Worm (Caenorhabditis elegans) whole organism, L1 larva: ENCODE measurements around the gene tag-123.

Source experiments
- C16A3.4 ChIP-seq: fragments of 150-350 bp; optimal IDR thresholded peaks from 2 replicates; lab custom pipeline; 2014; ENCODE audit warnings: missing biosample characterization, missing genetic modification characterization
- F16B12.6 ChIP-seq: fragments of 150-350 bp; optimal IDR thresholded peaks from 2 replicates; lab custom pipeline; 2014; ENCODE audit warnings: missing biosample characterization, missing genetic modification characterization
- Y116A8C.19 ChIP-seq: sonication (generic microtip); optimal IDR thresholded peaks from 2 replicates; lab custom pipeline; 2016; ENCODE audit warnings: missing compliant biosample characterization, missing genetic modification characterization, borderline replicate concordance
- aha-1 ChIP-seq: fragments of 150-350 bp; optimal IDR thresholded peaks from 2 replicates; lab custom pipeline; 2014; ENCODE audit warnings: missing biosample characterization, missing genetic modification characterization
- alr-1 ChIP-seq: fragments of 200-800 bp; sonication (Bioruptor generic); optimal IDR thresholded peaks from 2 replicates; lab custom pipeline; 2018; ENCODE audit warnings: borderline replicate concordance, mild to moderate bottlenecking, missing genetic modification characterization, missing compliant biosample characterization
- aly-2 ChIP-seq: fragments of 150-350 bp; optimal IDR thresholded peaks from 2 replicates; lab custom pipeline; 2014; ENCODE audit warnings: missing biosample characterization, missing genetic modification characterization
- ama-1 ChIP-seq: fragments of 150-350 bp; optimal IDR thresholded peaks from 2 replicates; lab custom pipeline; 2014
- blmp-1 ChIP-seq: fragments of 150-350 bp; optimal IDR thresholded peaks from 2 replicates; lab custom pipeline; 2014; ENCODE audit warnings: missing biosample characterization, missing genetic modification characterization
- ceh-8 ChIP-seq: fragments of 200-800 bp; sonication (Bioruptor generic); optimal IDR thresholded peaks from 2 replicates; lab custom pipeline; 2018; ENCODE audit warnings: mild to moderate bottlenecking, missing genetic modification characterization, moderate library complexity, missing compliant biosample characterization
- ceh-88 ChIP-seq: fragments of 200-800 bp; sonication (Bioruptor generic); IDR thresholded peaks from 2 replicates; pipeline ENCODE4 v1.3.6; 2022; ENCODE audit warnings: missing genetic modification characterization, missing compliant biosample characterization
- ceh-90 ChIP-seq: sonication (generic microtip); optimal IDR thresholded peaks from 2 replicates; lab custom pipeline; 2016; ENCODE audit warnings: missing genetic modification characterization, missing compliant biosample characterization
- dpl-1 ChIP-seq, 3 experiments: fragments of 150-350 bp in 2 of 3; sonication (generic microtip) in 1 of 3; optimal IDR thresholded peaks; 2 replicates each; lab custom pipeline; 2014 to 2017; ENCODE audit warnings: missing biosample characterization in 3 of 3, missing genetic modification characterization in 3 of 3, missing genetic modification reagents in 3 of 3
- dsc-1 ChIP-seq: sonication (generic microtip); optimal IDR thresholded peaks from 2 replicates; lab custom pipeline; 2016; ENCODE audit warnings: mild to moderate bottlenecking, missing genetic modification characterization, missing compliant biosample characterization
- egl-13 ChIP-seq: sonication (generic microtip); optimal IDR thresholded peaks from 2 replicates; lab custom pipeline; 2016; ENCODE audit warnings: missing genotype, missing genetic modification reagents, missing genetic modification characterization, missing compliant biosample characterization
- elt-2 ChIP-seq: sonication (generic microtip); optimal IDR thresholded peaks from 2 replicates; lab custom pipeline; 2016; ENCODE audit warnings: missing genetic modification characterization, mild to moderate bottlenecking, inconsistent platforms, missing compliant biosample characterization, missing genetic modification reagents
- elt-3 ChIP-seq, 6 experiments: fragments of 150-350 bp in 1 of 6; sonication (generic microtip); optimal IDR thresholded peaks; 2 replicates each; lab custom pipeline; 2017 to 2018; ENCODE audit warnings: missing biosample characterization in 6 of 6, missing genetic modification characterization in 6 of 6, inconsistent platforms in 1 of 6
- ets-5 ChIP-seq: fragments of 200-800 bp; sonication (Bioruptor generic); IDR thresholded peaks from 2 replicates; pipeline ENCODE4 v1.3.6; 2022; ENCODE audit warnings: missing genetic modification characterization, missing compliant biosample characterization
- fkh-10 ChIP-seq: sonication (generic microtip); optimal IDR thresholded peaks from 2 replicates; lab custom pipeline; 2017; ENCODE audit warnings: missing biosample characterization, missing genetic modification reagents, missing genetic modification characterization
- fkh-4 ChIP-seq: sonication (generic microtip); optimal IDR thresholded peaks from 2 replicates; lab custom pipeline; 2016; ENCODE audit warnings: missing compliant biosample characterization, missing genetic modification characterization, borderline replicate concordance
- fkh-8 ChIP-seq: sonication (generic microtip); optimal IDR thresholded peaks from 2 replicates; lab custom pipeline; 2016; ENCODE audit warnings: mild to moderate bottlenecking, missing genetic modification characterization, missing compliant biosample characterization
- fos-1 ChIP-seq: fragments of 150-350 bp; optimal IDR thresholded peaks from 2 replicates; lab custom pipeline; 2014; ENCODE audit warnings: missing biosample characterization, missing genetic modification characterization
- grh-1 ChIP-seq: fragments of 200-800 bp; sonication (Bioruptor generic); IDR thresholded peaks from 2 replicates; pipeline ENCODE4 v1.3.6; 2022; ENCODE audit warnings: missing genetic modification reagents, missing genetic modification characterization, missing compliant biosample characterization
- hlh-4 ChIP-seq: sonication (generic microtip); optimal IDR thresholded peaks from 2 replicates; lab custom pipeline; 2016; ENCODE audit warnings: mild to moderate bottlenecking, missing genetic modification characterization, missing compliant biosample characterization
- hpl-2 ChIP-seq: fragments of 150-350 bp; optimal IDR thresholded peaks from 2 replicates; lab custom pipeline; 2014; ENCODE audit warnings: missing biosample characterization, missing genetic modification reagents, missing genetic modification characterization
- lin-13 ChIP-seq: fragments of 150-350 bp; optimal IDR thresholded peaks from 2 replicates; lab custom pipeline; 2014; ENCODE audit warnings: missing biosample characterization, missing genetic modification reagents, missing genetic modification characterization
- lin-14 ChIP-seq: fragments of 200-800 bp; sonication (Bioruptor generic); optimal IDR thresholded peaks from 2 replicates; lab custom pipeline; 2018; ENCODE audit warnings: mild to moderate bottlenecking, missing genetic modification characterization, moderate library complexity, missing compliant biosample characterization
- lin-15B ChIP-seq: fragments of 150-350 bp; sonication (generic microtip); optimal IDR thresholded peaks from 3 replicates; lab custom pipeline; 2014; ENCODE audit warnings: missing biosample characterization, missing genetic modification characterization
- lin-35 ChIP-seq, 2 experiments: fragments of 150-350 bp; optimal IDR thresholded peaks; 2 replicates each; lab custom pipeline; 2014; ENCODE audit warnings: missing biosample characterization in 2 of 2, missing genetic modification characterization in 2 of 2, missing genetic modification reagents in 2 of 2
- lsy-2 ChIP-seq, 2 experiments: fragments of 150-350 bp; optimal IDR thresholded peaks; 2 replicates each; lab custom pipeline; 2014; ENCODE audit warnings: missing biosample characterization in 2 of 2, missing genetic modification characterization in 2 of 2
- mab-9 ChIP-seq: fragments of 200-800 bp; sonication (Bioruptor generic); IDR thresholded peaks from 2 replicates; pipeline ENCODE4 v1.3.6; 2022; ENCODE audit warnings: missing genetic modification reagents, missing genetic modification characterization, missing compliant biosample characterization
- mdl-1 ChIP-seq, 2 experiments: fragments of 150-350 bp; optimal IDR thresholded peaks; 2 replicates each; lab custom pipeline; 2014 to 2017; ENCODE audit warnings: missing biosample characterization in 2 of 2, missing genetic modification characterization in 2 of 2, inconsistent platforms in 1 of 2
- mep-1 ChIP-seq: fragments of 150-350 bp; optimal IDR thresholded peaks from 2 replicates; lab custom pipeline; 2014; ENCODE audit warnings: missing biosample characterization, missing genetic modification characterization
- nhr-11 ChIP-seq: fragments of 150-350 bp; optimal IDR thresholded peaks from 2 replicates; lab custom pipeline; 2014; ENCODE audit warnings: missing biosample characterization, missing genetic modification characterization
- nhr-20 ChIP-seq: sonication (generic microtip); optimal IDR thresholded peaks from 2 replicates; lab custom pipeline; 2016; ENCODE audit warnings: mild to moderate bottlenecking, missing genetic modification characterization, missing compliant biosample characterization
- nhr-28 ChIP-seq: fragments of 150-350 bp; optimal IDR thresholded peaks from 2 replicates; lab custom pipeline; 2014; ENCODE audit warnings: missing biosample characterization, missing genetic modification characterization
- nhr-47 ChIP-seq: sonication (generic microtip); optimal IDR thresholded peaks from 2 replicates; lab custom pipeline; 2016; ENCODE audit warnings: mild to moderate bottlenecking, missing genetic modification characterization, moderate library complexity, missing compliant biosample characterization
- nhr-71 ChIP-seq: sonication (generic microtip); optimal IDR thresholded peaks from 2 replicates; lab custom pipeline; 2016; ENCODE audit warnings: mild to moderate bottlenecking, missing genetic modification characterization, moderate library complexity, missing compliant biosample characterization
- nhr-76 ChIP-seq: sonication (generic microtip); optimal IDR thresholded peaks from 2 replicates; lab custom pipeline; 2017; ENCODE audit warnings: missing biosample characterization, missing genetic modification characterization
- nhr-84 ChIP-seq: sonication (generic microtip); optimal IDR thresholded peaks from 2 replicates; lab custom pipeline; 2017; ENCODE audit warnings: missing biosample characterization, missing genetic modification characterization
- pqm-1 ChIP-seq: sonication (generic microtip); optimal IDR thresholded peaks from 3 replicates; lab custom pipeline; 2017; ENCODE audit warnings: missing biosample characterization, missing genetic modification characterization
- rnt-1 ChIP-seq: sonication (generic microtip); optimal IDR thresholded peaks from 2 replicates; lab custom pipeline; 2016; ENCODE audit warnings: mild to moderate bottlenecking, missing genetic modification characterization, moderate library complexity, missing compliant biosample characterization
- swsn-7 ChIP-seq: sonication (generic microtip); optimal IDR thresholded peaks from 2 replicates; lab custom pipeline; 2016; ENCODE audit warnings: missing genetic modification characterization, missing compliant biosample characterization
- tbx-2 ChIP-seq: sonication (generic microtip); optimal IDR thresholded peaks from 2 replicates; lab custom pipeline; 2016; ENCODE audit warnings: missing genetic modification characterization, missing compliant biosample characterization
- tlp-1 ChIP-seq: fragments of 150-350 bp; optimal IDR thresholded peaks from 2 replicates; lab custom pipeline; 2014; ENCODE audit warnings: missing biosample characterization, missing genetic modification characterization
- unc-30 ChIP-seq: sonication (generic microtip); optimal IDR thresholded peaks from 2 replicates; lab custom pipeline; 2017; ENCODE audit warnings: missing biosample characterization, missing genetic modification characterization
- unc-62 ChIP-seq: fragments of 150-350 bp; optimal IDR thresholded peaks from 2 replicates; lab custom pipeline; 2014; ENCODE audit warnings: missing biosample characterization, missing genetic modification reagents, missing genetic modification characterization
- unc-86 ChIP-seq: sonication (generic microtip); optimal IDR thresholded peaks from 2 replicates; lab custom pipeline; 2016; ENCODE audit warnings: missing genetic modification characterization, missing compliant biosample characterization
- vab-15 ChIP-seq: sonication (generic microtip); optimal IDR thresholded peaks from 2 replicates; lab custom pipeline; 2017; ENCODE audit warnings: missing genotype, mild to moderate bottlenecking, missing genetic modification characterization, missing compliant biosample characterization
- zag-1 ChIP-seq: fragments of 150-350 bp; optimal IDR thresholded peaks from 2 replicates; lab custom pipeline; 2014; ENCODE audit warnings: missing biosample characterization, missing genetic modification characterization
- zip-4 ChIP-seq: fragments of 200-800 bp; sonication (Bioruptor generic); optimal IDR thresholded peaks from 2 replicates; lab custom pipeline; 2018; ENCODE audit warnings: mild to moderate bottlenecking, missing genetic modification characterization, moderate library complexity, missing compliant biosample characterization
- ztf-11 ChIP-seq, 2 experiments: sonication (generic microtip); optimal IDR thresholded peaks; 2 replicates each; lab custom pipeline; 2016 to 2017; ENCODE audit warnings: missing genetic modification characterization in 2 of 2, missing biosample characterization in 1 of 2, missing compliant biosample characterization in 1 of 2
- ztf-4 ChIP-seq: fragments of 150-350 bp; optimal IDR thresholded peaks from 2 replicates; lab custom pipeline; 2014; ENCODE audit warnings: missing biosample characterization, missing genetic modification characterization

Gene tag-123

ce11 chrX:8444922-8445321 is 23.1 kb upstream of the tag-123 start:
- TF ChIP-seq lin-35 (GFP tag; optimal IDR thresholded peaks at IDR 0.05; lab: Kevin White, UChicago) (no peak), pqm-1 (tag; lab: Kevin White, UChicago) (no peak), blmp-1 (peak; percentile 52), zag-1 (no peak), ceh-8 (GFP tag; lab: Kevin White, UChicago) (peak; percentile 8)

- TF ChIP-seq fkh-4 (no peak), nhr-28 (no peak), swsn-7 (no peak), nhr-47 (tag; lab: Kevin White, UChicago) (peak; percentile 43), F16B12.6 (tag; lab: Kevin White, UChicago) (no peak), lsy-2 (tag; optimal IDR thresholded peaks at IDR 0.05; lab: Kevin White, UChicago) (no peak), nhr-20 (tag; lab: Kevin White, UChicago) (no peak), dpl-1 (GFP tag; optimal IDR thresholded peaks at IDR 0.05; lab: Kevin White, UChicago) (no peak), grh-1 (GFP tag; lab: Robert Waterston, UW) (no peak), mdl-1 (tag; optimal IDR thresholded peaks at IDR 0.05; lab: Kevin White, UChicago) (no peak), Y116A8C.19 (tag; lab: Kevin White, UChicago) (no peak), nhr-71 (peak; percentile 55), aly-2 (no peak), mep-1 (tag; lab: Kevin White, UChicago) (no peak), elt-3 (tag; optimal IDR thresholded peaks at IDR 0.05; lab: Kevin White, UChicago) (no peak), rnt-1 (tag; lab: Kevin White, UChicago) (no peak), lin-13 (no peak), hlh-4 (peak; percentile 67), unc-30 (no peak), elt-2 (tag; lab: Kevin White, UChicago) (peak; percentile 58), zip-4 (GFP tag; lab: Kevin White, UChicago) (no peak), tbx-2 (tag; lab: Kevin White, UChicago) (no peak), tlp-1 (no peak), ceh-90 (tag; lab: Kevin White, UChicago) (no peak), mab-9 (GFP tag; lab: Robert Waterston, UW) (no peak), aha-1 (tag; lab: Kevin White, UChicago) (no peak), lin-15B (tag; lab: Kevin White, UChicago) (no peak), unc-62 (GFP tag; lab: Kevin White, UChicago) (no peak), ama-1 (no peak), ztf-11 (tag; optimal IDR thresholded peaks at IDR 0.05; lab: Kevin White, UChicago) (no peak), egl-13 (tag; lab: Kevin White, UChicago) (no peak), fkh-10 (GFP tag; lab: Kevin White, UChicago) (no peak), alr-1 (tag; lab: Kevin White, UChicago) (no peak), nhr-11 (tag; lab: Kevin White, UChicago) (no peak), nhr-76 (tag; lab: Kevin White, UChicago) (no peak), nhr-84 (tag; lab: Kevin White, UChicago) (no peak), ceh-88 (GFP tag; lab: Robert Waterston, UW) (no peak), ets-5 (GFP tag; lab: Robert Waterston, UW) (no peak), lin-14 (GFP tag; lab: Kevin White, UChicago) (peak; percentile 44), hpl-2 (GFP tag; lab: Kevin White, UChicago) (no peak), dsc-1 (tag; lab: Kevin White, UChicago) (no peak), fos-1 (tag; lab: Kevin White, UChicago) (no peak), ztf-4 (tag; lab: Kevin White, UChicago) (no peak), fkh-8 (tag; lab: Kevin White, UChicago) (peak; percentile 59), C16A3.4 (tag; lab: Kevin White, UChicago) (no peak), vab-15 (tag; lab: Kevin White, UChicago) (no peak), unc-86 (tag; lab: Kevin White, UChicago) (no peak)
Observed at ce11 chrX:8440001-8440735, 18.3 kb upstream of the tag-123 start.
